Fruit fly (Drosophila melanogaster) Kc167 (cell line): ENCODE measurements around the gene Sam-S.

Source experiments
- Myc ChIP-seq: fragments of >200 bp; optimal IDR thresholded peaks from 2 replicates; lab custom pipeline; 2017; ENCODE audit warnings: missing external identifiers
- Sin3A ChIP-seq: fragments of >200 bp; optimal IDR thresholded peaks from 2 replicates; lab custom pipeline; 2018; ENCODE audit warnings: missing external identifiers
- psq ChIP-seq: fragments of >200 bp; optimal IDR thresholded peaks from 2 replicates; lab custom pipeline; 2017; ENCODE audit warnings: missing external identifiers
- ttk ChIP-seq: sonication (Bioruptor generic); optimal IDR thresholded peaks from 2 replicates; lab custom pipeline; 2017; ENCODE audit warnings: missing external identifiers

dm6 chr2L:134563-135382 lies 28.1 kb downstream of the Sam-S start:
- TF ChIP-seq Myc (lab: Kevin White, UChicago): no peak
- no peak for TF ChIP-seq psq (lab: Kevin White, UChicago)
- no peak for TF ChIP-seq ttk
- TF ChIP-seq Sin3A: no peak
